Worm (Caenorhabditis elegans) whole organism, midembryonic: ENCODE results near the gene Y73C8C.4.
"Not testable (repeated sequence)": the region's sequence is repeated elsewhere in the genome, so short reads cannot be mapped to it uniquely, and the experiment has no call there.

Experiments used
- flt-1 ChIP-seq: fragments of 200-800 bp; sonication (Bioruptor generic); IDR thresholded peaks from 2 replicates; pipeline ENCODE4 v1.3.6; 2022; ENCODE audit warnings: missing genetic modification characterization, missing compliant biosample characterization
- klf-2 ChIP-seq: fragments of 200-800 bp; sonication (Bioruptor generic); conservative IDR thresholded peaks from 2 replicates; pipeline ENCODE4 v1.3.6; 2022; ENCODE audit warnings: missing genetic modification reagents, missing genetic modification characterization, missing compliant biosample characterization
- ztf-29 ChIP-seq: fragments of 200-800 bp; sonication (Bioruptor generic); IDR thresholded peaks from 2 replicates; pipeline ENCODE4 v1.3.6; 2022; ENCODE audit warnings: missing genetic modification reagents, missing genetic modification characterization, missing compliant biosample characterization

DNA sequence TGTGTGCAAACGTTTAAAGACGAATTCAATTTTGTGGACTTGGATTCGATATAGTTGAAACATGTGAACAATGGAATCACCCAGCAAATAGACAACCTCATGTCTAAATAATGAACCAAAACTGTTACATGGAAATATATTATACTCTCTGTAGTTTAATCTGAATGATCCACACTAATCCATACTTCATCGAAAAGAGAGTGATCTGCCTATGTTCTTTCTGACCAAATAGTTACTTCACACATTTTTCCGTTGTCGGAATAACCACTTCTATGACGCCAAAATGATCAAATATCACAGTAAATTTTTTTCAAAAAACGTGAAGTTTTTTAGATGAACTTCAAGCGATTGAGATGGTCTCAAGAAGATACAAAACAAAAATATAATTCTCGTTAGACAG is at the start of gene Y73C8C.4:
- TF ChIP-seq klf-2; ztf-29; flt-1 (GFP tag; lab: Robert Waterston, UW): not testable (repeated sequence)
